Fruit fly (Drosophila melanogaster) S2 (cell line): ENCODE results near the gene ATP7.

ENCODE experiments used
- CG8478 ChIP-seq: fragments of >200 bp; optimal IDR thresholded peaks from 2 replicates; lab custom pipeline; 2018
- CTCF ChIP-seq, 2 experiments: fragments of >200 bp; optimal IDR thresholded peaks; 2 replicates each; lab custom pipeline; 2018

ATP7 gene

DNA sequence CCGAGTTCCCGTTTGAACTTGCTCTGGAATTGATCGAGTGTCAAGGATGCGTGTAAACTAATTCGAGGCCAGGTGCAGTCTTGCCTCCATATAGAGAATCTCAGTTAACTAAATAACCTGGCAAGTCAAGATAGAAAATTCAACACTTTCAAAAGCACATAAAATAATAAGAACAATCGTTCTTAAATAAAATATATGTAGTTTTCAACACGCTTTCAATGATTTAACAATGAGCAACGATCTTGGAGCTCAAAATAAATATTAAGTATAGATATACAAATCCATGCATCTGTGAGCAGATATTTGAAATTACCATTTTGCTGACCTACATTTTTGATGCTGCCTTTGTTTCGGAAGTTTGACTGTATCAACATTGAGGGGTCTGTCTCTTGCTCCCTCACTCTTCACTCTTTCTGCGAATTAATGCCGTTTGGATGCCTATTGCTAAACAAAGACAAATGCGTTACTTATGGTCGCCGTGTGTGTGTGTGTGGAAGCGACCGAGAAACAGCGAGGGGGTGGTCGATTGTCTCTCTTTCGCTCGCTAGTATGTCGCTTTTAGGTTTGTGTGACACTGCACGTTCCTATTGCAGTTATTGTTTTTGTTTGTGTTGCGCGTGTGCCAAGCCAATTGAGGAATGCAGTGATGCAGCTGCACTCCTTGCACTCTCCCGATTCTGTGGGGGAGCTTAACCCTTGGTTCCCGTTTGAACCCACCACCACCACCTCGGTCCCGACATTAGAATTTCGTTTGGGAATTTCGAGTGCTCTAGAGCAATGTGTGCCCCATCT, 34.3 kb upstream of the ATP7 start:
- no peak for TF ChIP-seq CTCF (optimal IDR thresholded peaks at IDR 0.05; lab: Kevin White, UChicago)
- no peak for TF ChIP-seq CG8478 (lab: Kevin White, UChicago)

DNA sequence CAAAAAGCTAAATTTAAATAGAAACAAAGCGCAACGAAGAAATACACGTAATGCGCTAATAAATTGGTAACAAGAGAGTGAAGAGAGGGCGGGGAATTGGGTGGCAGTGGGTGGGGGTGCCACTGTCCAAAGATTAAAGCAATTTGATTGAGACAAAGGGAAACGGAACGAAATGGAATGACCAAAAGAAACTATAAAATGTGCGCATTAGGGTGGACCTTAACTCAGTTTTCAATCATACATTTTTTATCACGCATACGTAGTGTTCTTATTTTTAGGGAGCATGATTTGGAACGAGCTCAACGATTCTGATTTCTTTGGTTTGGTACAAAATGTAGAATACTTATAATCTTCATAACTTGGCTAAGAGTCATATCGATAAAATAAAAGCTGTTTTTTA, 32.9 kb upstream of the ATP7 start:
- TF ChIP-seq CTCF (optimal IDR thresholded peaks at IDR 0.05; lab: Kevin White, UChicago): no peak
- no peak for TF ChIP-seq CG8478 (lab: Kevin White, UChicago)

DNA sequence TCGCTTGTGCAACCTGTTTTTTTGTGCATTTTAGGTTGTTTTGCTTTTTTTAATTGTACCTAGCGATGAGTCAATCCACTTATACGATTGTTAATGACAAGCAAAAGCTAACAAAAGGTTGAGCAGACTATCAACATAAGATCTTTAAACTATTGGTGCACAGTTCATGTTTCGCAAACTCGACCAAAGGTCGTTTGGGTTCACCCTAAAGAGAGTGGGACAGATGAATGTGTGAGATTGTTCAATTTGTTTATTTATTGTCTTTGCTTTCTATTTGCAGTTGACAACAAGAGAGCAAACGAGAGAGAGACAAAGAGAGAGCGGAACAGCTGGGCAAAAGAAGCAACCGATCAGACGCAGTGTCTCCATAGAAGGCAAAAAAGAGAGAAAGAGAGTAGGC, 31.8 kb upstream of the ATP7 start:
- TF ChIP-seq CG8478 (lab: Kevin White, UChicago) (no peak), CTCF (optimal IDR thresholded peaks at IDR 0.05; lab: Kevin White, UChicago) (no peak)

DNA sequence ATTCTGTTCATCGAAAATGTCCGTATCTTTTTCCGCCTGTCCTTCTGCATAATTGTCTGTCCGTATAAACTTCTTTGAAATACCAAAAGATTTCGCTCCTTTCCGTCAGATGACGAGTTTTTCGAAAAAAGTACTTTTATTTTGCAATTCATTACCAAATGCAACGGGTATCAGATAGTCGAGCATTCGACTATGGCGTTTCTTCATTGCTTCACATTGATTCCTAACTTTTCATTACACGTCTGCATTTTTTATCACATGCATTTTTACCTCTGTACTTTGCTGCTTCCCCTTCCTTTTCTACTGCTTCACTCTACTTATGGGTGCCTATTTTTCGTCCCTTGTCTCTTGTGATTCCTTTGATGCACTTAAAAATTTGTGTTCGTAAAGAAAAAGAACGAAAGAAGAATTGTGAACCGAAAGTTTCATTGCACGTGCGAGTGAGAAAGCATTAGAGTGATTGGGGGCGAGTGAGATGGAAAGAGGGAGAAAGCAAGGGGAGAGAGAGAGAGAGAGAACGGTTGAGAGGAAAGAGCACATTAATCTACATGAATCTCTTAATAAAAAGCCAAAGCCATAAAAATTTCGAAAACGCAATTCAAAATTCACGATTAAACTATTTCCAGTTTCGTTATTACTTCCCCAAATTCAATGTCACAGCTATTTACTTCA, 26.4 kb upstream of the ATP7 start:
- no peak for TF ChIP-seq CTCF (optimal IDR thresholded peaks at IDR 0.05; lab: Kevin White, UChicago)
- TF ChIP-seq CG8478 (lab: Kevin White, UChicago): no peak

DNA sequence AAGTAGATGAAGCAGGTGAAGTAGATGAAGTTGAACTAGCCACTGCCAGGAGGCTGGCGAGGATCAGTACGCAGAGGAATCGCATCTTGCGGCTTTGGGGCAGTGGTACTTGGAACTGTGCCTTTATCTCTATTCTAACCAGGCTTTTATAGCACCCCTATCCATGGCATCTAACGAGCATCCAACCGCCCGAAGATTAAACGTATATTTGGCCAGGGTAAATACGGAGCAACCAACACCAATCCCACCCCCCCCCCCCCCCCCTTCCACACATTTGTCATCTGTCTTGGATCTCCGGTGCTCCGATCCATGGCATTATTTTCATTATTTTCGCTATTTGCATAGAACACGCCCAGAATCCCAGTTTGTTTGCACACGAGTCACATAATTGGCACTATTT, 16.9 kb upstream of the ATP7 start, which contains the start of gene CG15741:
Gene CG15741, minus strand, starts transcription at position 101 of the 400 bp plus-strand sequence.
- TF ChIP-seq CTCF (optimal IDR thresholded peaks at IDR 0.05; lab: Kevin White, UChicago) (no peak), CG8478 (lab: Kevin White, UChicago) (no peak)

DNA sequence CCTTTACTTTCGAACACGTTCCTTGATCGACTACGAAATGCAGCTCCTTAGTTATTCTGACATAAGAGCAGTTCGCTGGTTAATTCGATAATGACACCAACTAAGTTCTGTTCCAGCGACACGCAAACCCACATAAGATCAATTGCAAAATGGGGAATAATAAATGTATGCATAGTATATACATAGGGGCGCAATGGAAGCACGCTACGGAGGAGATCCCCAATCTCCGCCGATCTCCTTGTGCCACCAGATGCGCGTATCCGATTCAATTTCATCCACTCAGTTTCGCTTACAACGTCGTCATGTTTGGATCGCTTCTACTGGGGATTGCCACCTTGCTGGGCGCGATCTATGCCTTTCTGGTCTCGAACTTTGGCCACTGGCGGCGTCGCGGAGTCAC, 15.5 kb upstream of the ATP7 start, which contains the start of gene Cyp28c1:
Gene Cyp28c1, plus strand, starts transcription at position 301 of the 400 bp plus-strand sequence.
- TF ChIP-seq CTCF (optimal IDR thresholded peaks at IDR 0.05; lab: Kevin White, UChicago): no peak
- TF ChIP-seq CG8478 (lab: Kevin White, UChicago): no peak

DNA sequence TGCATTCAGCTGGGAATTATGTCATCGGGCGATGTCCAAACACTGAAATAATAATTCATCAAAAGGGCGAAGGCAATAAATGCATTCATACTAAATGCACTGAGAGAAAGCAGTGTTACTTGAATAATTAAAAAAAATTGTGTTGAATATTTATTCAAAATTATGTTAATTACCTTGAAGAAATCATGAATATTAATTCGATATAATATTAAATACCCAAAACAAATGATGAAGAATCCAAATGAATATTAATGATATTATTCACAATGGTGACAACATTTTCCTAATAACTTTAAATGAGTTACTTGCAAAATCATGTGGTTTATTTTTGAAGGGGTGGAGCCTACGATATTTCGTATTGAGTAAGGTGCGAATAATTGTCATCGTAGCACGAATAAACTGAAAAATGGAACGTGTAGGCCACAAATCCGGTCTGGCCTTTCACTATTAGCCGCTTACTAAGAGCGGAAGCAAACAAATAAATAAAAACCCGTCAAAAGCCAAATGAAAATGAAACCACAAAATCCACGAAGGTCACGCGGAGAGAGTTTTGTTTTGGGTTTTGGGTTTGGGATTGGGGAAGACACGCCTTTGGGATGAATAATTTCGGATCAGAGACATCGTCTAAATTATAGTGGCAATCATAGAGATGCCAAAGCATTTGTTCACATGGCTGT, 13.0 kb upstream of the ATP7 start:
- no peak for TF ChIP-seq CTCF (optimal IDR thresholded peaks at IDR 0.05; lab: Kevin White, UChicago)
- TF ChIP-seq CG8478 (lab: Kevin White, UChicago): no peak

DNA sequence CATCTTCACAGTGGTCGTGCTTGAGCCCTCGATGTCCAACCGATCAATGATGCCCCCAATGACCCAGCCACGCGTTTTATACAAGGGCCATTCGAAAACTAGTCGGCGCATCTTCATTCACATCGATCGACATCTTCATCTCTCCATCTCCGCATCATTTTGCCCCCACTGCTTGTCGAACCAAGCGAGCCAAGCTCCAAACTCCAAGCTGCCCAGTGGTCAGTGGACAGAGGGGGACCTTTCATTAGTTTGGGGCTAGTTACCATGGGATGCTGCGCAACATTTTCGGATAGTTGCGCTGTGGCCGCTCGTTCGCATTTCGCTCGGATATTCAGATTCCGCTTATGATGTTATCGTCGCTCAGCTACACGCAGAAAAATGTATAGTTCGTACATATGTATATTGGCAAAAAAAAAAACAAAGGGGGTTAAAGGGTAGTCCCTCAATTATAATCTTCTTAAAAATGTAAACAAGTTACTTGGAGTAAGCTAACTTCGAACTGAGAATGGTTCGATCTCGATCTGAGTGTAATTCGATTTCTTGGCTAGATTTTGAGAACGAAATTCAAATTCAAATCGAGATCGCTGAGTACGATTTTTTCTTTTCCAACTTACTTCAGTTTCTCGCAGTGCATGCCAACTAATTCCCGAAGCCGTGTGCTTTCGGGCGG, 8.6 kb upstream of the ATP7 start, which contains the start of gene CG15740:
Gene CG15740, minus strand, starts transcription at position 51 of the 670 bp plus-strand sequence.
- TF ChIP-seq CTCF (optimal IDR thresholded peaks at IDR 0.05; lab: Kevin White, UChicago) (no peak), CG8478 (lab: Kevin White, UChicago) (no peak)

DNA sequence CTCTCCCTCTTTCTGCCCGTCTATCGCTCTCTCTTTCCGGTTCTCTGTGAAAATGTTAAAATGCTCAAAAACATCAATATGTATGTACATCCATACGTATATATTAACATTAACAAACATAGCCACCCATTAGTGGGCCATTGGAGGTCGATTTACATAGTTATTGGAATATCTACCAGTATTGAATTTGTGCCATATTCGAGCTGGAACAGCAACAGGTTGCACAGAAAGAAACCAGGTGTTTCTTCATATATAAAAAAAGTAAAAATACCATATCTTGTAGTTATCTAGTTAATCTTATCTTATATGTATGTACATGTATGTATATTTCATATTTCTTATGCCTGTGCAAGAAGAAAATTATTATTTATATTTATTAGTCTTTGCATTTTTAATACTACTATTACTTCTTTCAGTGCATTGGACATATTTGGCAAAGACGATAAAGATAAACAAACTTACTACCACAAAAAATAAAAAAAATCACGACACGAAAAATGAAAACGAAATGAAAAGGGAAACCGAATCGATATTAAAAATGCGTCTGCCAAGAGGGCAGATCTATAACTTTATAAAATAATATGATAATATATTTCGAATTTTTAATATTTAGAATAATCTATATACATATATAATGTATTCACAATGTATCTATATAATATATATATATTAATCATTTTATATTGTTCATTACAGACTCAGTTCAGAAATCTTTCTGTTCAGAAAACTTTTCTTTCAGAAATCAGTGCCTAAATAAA, 6.1 kb upstream of the ATP7 start:
- no peak for TF ChIP-seq CTCF (optimal IDR thresholded peaks at IDR 0.05; lab: Kevin White, UChicago)
- no peak for TF ChIP-seq CG8478 (lab: Kevin White, UChicago)

DNA sequence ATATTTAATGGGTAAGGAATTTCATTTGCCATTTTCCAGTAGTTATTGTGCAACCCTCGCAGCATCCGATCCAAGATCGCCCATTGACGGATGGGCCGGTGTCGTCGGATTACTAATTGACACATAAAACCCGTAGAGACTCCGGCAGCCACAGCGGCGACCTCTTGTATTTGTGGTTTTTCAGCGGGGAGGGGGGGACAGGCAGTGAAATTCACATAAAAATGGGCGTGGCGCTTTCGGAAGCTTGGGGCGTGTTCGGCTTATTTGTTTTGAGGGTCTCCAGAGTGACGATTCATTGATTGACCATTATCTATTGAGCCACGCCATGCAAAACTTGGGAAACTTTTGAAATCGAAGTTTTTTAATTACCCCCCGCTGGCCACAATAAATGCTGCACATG, 5.6 kb upstream of the ATP7 start:
- no peak for TF ChIP-seq CG8478 (lab: Kevin White, UChicago)
- TF ChIP-seq CTCF (optimal IDR thresholded peaks at IDR 0.05; lab: Kevin White, UChicago): no peak

DNA sequence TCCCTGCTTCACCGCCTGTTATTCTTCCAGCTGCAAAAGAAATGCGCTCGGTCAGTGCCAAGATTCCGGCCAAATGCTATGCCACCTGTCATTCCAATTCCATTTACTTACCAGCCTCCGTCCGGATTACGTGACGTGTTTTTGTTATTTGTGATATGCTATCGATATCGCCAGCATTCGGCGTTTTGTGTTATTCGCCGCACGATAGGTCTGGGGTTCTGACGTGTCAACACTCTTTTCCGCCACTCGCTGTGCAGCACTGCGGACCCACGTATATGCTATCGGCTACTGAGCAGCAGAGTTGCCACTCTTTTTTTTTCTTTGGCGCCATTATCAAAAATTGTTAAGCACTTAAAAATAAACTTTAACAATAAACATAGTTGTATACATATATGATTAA, 2.5 kb upstream of the ATP7 start, which contains the start of gene p24-1:
Gene p24-1, minus strand, starts transcription at position 221 of the 400 bp plus-strand sequence.
- no peak for TF ChIP-seq CG8478 (lab: Kevin White, UChicago)
- peak; percentile 32 to 39 for TF ChIP-seq CTCF (optimal IDR thresholded peaks at IDR 0.05; lab: Kevin White, UChicago)

DNA sequence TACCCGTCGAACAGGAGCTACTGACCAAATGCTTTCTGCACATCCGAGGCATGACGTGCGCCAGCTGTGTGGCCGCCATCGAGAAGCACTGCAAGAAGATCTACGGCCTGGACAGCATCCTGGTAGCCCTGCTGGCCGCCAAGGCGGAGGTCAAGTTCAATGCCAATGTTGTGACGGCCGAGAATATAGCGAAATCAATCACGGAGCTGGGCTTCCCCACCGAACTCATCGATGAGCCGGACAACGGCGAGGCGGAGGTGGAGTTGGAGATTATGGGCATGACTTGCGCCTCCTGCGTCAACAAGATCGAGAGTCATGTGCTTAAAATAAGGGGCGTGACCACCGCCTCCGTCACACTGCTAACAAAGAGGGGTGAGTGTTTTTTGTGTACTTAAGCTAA, 1.1 kb downstream of the ATP7 start:
- TF ChIP-seq CTCF (optimal IDR thresholded peaks at IDR 0.05; lab: Kevin White, UChicago) (no peak), CG8478 (lab: Kevin White, UChicago) (no peak)

DNA sequence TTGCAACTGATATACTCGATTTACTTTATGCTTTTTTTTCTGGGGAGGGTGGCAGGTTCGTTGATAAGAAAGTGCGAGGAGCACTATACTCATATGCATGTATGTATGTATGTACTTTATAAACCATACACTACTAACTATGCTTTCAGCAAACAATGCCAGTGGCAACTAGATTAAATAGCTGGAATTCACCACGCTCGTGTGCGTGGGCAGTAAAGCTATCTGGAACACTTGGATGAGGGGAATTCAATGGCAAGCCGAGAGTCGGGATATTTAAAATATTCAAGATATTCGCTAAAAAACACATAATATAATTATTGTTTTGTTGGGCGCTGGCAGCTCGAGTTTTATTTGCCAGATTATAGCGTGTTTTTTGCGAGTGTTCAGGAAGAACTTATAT, 2.0 kb downstream of the ATP7 start:
- TF ChIP-seq CG8478 (lab: Kevin White, UChicago) (no peak), CTCF (optimal IDR thresholded peaks at IDR 0.05; lab: Kevin White, UChicago) (no peak)
